Fruit fly (Drosophila melanogaster) whole organism, adult: ENCODE results near the gene Hakai.

ENCODE experiments used
- CG11617 ChIP-seq: fragments of 200-800 bp; sonication (Bioruptor generic); optimal IDR thresholded peaks from 2 replicates; lab custom pipeline; 2017; ENCODE audit warnings: mild to moderate bottlenecking, missing biosample characterization, missing genetic modification reagents, missing genetic modification characterization
- CG12768 ChIP-seq: fragments of 200-800 bp; sonication (Bioruptor generic); optimal IDR thresholded peaks from 2 replicates; lab custom pipeline; 2017; ENCODE audit warnings: missing biosample characterization, missing genetic modification characterization, mild to moderate bottlenecking, moderate library complexity, missing genetic modification reagents
- CG14711 ChIP-seq: fragments of 200-800 bp; sonication (Bioruptor generic); optimal IDR thresholded peaks from 2 replicates; lab custom pipeline; 2018; ENCODE audit warnings: missing biosample characterization, mild to moderate bottlenecking, missing genetic modification characterization, moderate library complexity
- CG1620 ChIP-seq: fragments of 200-800 bp; sonication (Bioruptor generic); optimal IDR thresholded peaks from 2 replicates; lab custom pipeline; 2016; ENCODE audit warnings: missing biosample characterization, missing genetic modification characterization
- CG33017 ChIP-seq: fragments of 200-800 bp; sonication (Bioruptor generic); optimal IDR thresholded peaks from 2 replicates; lab custom pipeline; 2018; ENCODE audit warnings: missing biosample characterization, mild to moderate bottlenecking, missing genetic modification characterization, moderate library complexity
- CG5204 ChIP-seq: fragments of 200-800 bp; sonication (Bioruptor generic); optimal IDR thresholded peaks from 2 replicates; lab custom pipeline; 2016; ENCODE audit warnings: missing biosample characterization, missing genetic modification characterization
- CG7045 ChIP-seq: fragments of 200-800 bp; sonication (Bioruptor generic); optimal IDR thresholded peaks from 2 replicates; lab custom pipeline; 2017; ENCODE audit warnings: missing biosample characterization, mild to moderate bottlenecking, missing genetic modification characterization
- CG7101 ChIP-seq: fragments of 200-800 bp; sonication (Bioruptor generic); optimal IDR thresholded peaks from 2 replicates; lab custom pipeline; 2018; ENCODE audit warnings: missing biosample characterization, mild to moderate bottlenecking, missing genetic modification characterization, moderate library complexity
- Clk ChIP-seq: fragments of 200-800 bp; sonication (Bioruptor generic); optimal IDR thresholded peaks from 2 replicates; lab custom pipeline; 2017; ENCODE audit warnings: missing biosample characterization, missing genetic modification characterization
- Crg-1 ChIP-seq: fragments of 200-800 bp; sonication (Bioruptor generic); optimal IDR thresholded peaks from 2 replicates; lab custom pipeline; 2016; ENCODE audit warnings: missing biosample characterization, missing genetic modification characterization
- Hr96 ChIP-seq: fragments of 200-800 bp; sonication (Bioruptor generic); optimal IDR thresholded peaks from 2 replicates; lab custom pipeline; 2016; ENCODE audit warnings: missing biosample characterization, missing genetic modification characterization
- Mnt ChIP-seq: fragments of 200-800 bp; sonication (Bioruptor generic); optimal IDR thresholded peaks from 2 replicates; lab custom pipeline; 2016; ENCODE audit warnings: missing biosample characterization, mild to moderate bottlenecking, missing genetic modification characterization
- bab1 ChIP-seq: fragments of 200-800 bp; sonication (Bioruptor generic); optimal IDR thresholded peaks from 3 replicates; lab custom pipeline; 2019; ENCODE audit warnings: missing biosample characterization, mild to moderate bottlenecking, missing genetic modification characterization, moderate library complexity
- cic ChIP-seq: fragments of 200-800 bp; sonication (Bioruptor generic); optimal IDR thresholded peaks from 2 replicates; lab custom pipeline; 2017; ENCODE audit warnings: missing biosample characterization, mild to moderate bottlenecking, missing genetic modification characterization, moderate library complexity
- cnc ChIP-seq, 2 experiments: fragments of >200 bp; optimal IDR thresholded peaks; 2 replicates each; lab custom pipeline; 2017
- kay ChIP-seq: fragments of 200-800 bp; sonication (Bioruptor generic); peaks from one replicate; lab custom pipeline; 2016; ENCODE audit warnings: missing biosample characterization, missing genetic modification characterization, borderline replicate concordance
- ovo ChIP-seq: fragments of 200-800 bp; sonication (Bioruptor generic); optimal IDR thresholded peaks from 2 replicates; lab custom pipeline; 2016; ENCODE audit warnings: missing biosample characterization, missing genetic modification characterization
- pad ChIP-seq: fragments of 200-800 bp; sonication (Bioruptor generic); optimal IDR thresholded peaks from 3 replicates; lab custom pipeline; 2017; ENCODE audit warnings: missing biosample characterization, missing genetic modification characterization, mild to moderate bottlenecking, moderate library complexity, missing genetic modification reagents
- tj ChIP-seq: fragments of 200-800 bp; sonication (Bioruptor generic); optimal IDR thresholded peaks from 3 replicates; lab custom pipeline; 2017; ENCODE audit warnings: missing biosample characterization, mild to moderate bottlenecking, missing genetic modification characterization, moderate library complexity
- toe ChIP-seq: fragments of 200-800 bp; sonication (Bioruptor generic); optimal IDR thresholded peaks from 2 replicates; lab custom pipeline; 2016; ENCODE audit warnings: missing biosample characterization, missing genetic modification characterization

Gene Hakai

DNA sequence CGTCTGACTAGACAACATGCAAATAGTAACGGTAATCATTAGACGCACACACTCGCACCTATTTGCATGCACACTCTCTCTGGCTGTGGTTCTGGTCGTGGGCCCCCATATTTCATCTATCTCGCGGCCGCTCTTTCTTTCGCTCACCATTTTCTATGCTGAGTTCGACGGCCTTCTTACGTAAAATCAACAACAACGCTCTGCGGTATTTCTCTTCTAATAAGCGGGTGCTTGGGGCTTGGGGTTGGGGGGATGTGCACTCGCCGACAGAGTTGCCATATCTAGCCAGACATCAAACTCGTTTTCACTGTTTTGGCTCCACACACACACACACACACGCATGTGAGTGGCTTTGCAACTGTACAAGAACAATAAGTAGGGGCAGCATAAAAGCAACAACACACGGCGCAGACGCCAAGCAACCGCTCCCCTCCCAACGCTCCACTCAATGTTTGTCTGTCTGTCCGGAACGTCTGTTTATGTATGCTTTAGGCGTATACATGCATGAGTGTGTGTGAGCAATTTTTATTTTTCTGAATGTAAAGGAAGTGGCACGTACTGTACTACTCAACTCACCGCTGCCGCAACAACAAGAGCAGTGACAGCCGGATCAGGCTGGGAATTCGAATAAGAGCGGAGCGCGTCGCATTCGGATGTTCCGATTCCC lies 7.2 kb downstream of the Hakai start:
- TF ChIP-seq CG14711 (tag; lab: Kevin White, UChicago) (peak; percentile 57), cic (GFP tag; lab: Kevin White, UChicago) (no peak), bab1 (GFP tag; lab: Kevin White, UChicago) (no peak), pad (peak; percentile 98), CG7101 (tag; lab: Kevin White, UChicago) (no peak), CG5204 (GFP tag; lab: Kevin White, UChicago) (no peak), Crg-1 (no peak), ovo (GFP tag; lab: Kevin White, UChicago) (no peak), cnc (optimal IDR thresholded peaks at IDR 0.05; lab: Kevin White, UChicago) (no peak)

DNA sequence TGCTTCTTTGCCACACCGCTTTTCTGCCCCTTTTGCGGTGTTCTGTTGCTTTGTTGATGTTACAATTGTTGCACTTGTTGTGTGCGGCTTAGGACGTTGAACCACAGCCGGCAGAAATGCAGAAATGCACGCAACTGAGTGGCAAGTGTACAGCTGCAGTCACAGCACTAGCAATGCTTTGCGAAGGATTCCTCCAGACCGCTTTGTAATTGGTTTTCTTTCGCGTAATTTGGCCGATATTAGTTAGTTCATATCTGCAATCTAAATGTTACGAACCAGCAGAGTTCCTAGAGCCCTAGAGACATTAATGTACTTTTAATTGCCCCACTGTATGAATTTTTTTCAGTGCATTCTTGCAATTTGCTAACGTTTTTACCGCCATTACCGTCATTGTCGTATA lies 7.9 kb downstream of the Hakai start:
- TF ChIP-seq CG5204 (GFP tag; lab: Kevin White, UChicago) (no peak), Mnt (GFP tag; lab: Kevin White, UChicago) (no peak), CG1620 (GFP tag; lab: Kevin White, UChicago) (no peak), tj (no peak), CG7101 (tag; lab: Kevin White, UChicago) (no peak), cnc (optimal IDR thresholded peaks at IDR 0.05; lab: Kevin White, UChicago) (no peak), bab1 (GFP tag; lab: Kevin White, UChicago) (no peak), Clk (no peak), toe (no peak), CG33017 (tag; lab: Kevin White, UChicago) (no peak), CG12768 (GFP tag; lab: Kevin White, UChicago) (no peak), CG7045 (GFP tag; lab: Kevin White, UChicago) (no peak), CG14711 (tag; lab: Kevin White, UChicago) (no peak), ovo (GFP tag; lab: Kevin White, UChicago) (no peak), cic (GFP tag; lab: Kevin White, UChicago) (no peak)

DNA sequence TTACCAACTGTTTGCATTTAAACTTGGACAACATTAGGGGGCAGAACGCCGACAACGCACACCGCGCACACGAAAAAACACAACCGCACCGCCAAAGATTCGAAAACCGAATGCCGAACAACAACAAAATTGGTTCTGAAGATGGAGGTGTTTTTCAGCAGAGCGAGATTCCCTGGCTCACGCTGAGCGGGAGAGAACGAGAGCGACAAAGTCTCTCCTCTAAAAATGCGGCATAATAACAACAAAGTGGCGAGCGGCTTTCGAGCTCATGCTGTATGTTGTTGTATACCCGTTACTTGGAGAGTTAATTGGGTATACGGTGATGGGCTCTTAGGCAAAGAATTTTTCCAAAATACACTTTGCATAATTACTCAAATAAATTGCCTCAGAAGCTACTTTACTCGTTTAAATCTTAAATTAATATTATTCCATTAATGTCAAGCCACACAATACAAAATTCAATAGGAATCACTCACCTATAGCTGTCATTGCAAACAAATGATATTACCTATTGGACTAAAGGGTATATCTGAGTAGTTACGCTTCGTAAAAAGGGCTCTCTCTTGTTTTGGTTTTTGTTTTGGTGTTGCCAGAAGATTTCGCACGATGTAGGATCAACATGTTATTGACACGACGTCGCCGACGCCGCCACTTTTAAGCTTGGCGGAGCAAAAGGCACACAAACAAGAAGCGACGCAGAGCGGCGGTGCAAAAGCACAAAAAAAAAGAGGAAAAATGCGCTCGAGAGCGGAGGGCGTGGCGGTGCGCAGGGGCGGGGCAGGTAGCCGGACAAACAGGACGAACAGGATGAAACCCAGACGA lies 9.6 kb downstream of the Hakai start:
- no peak for TF ChIP-seq Hr96 (GFP tag; lab: Kevin White, UChicago)
- TF ChIP-seq kay (GFP tag; lab: Kevin White, UChicago) = no peak
- no peak for TF ChIP-seq cnc (optimal IDR thresholded peaks at IDR 0.05; lab: Kevin White, UChicago)
- no peak for TF ChIP-seq toe
- peak; percentile 32 for TF ChIP-seq CG14711 (tag; lab: Kevin White, UChicago)
- no peak for TF ChIP-seq CG5204 (GFP tag; lab: Kevin White, UChicago)
- TF ChIP-seq CG7045 (GFP tag; lab: Kevin White, UChicago) = no peak
- peak; percentile 42 for TF ChIP-seq CG7101 (tag; lab: Kevin White, UChicago)
- TF ChIP-seq CG33017 (tag; lab: Kevin White, UChicago) = no peak
- TF ChIP-seq CG1620 (GFP tag; lab: Kevin White, UChicago) = no peak
- TF ChIP-seq Clk = no peak
- no peak for TF ChIP-seq Crg-1
- no peak for TF ChIP-seq CG11617
- TF ChIP-seq CG12768 (GFP tag; lab: Kevin White, UChicago) = no peak
- peak; percentile 52 for TF ChIP-seq bab1 (GFP tag; lab: Kevin White, UChicago)
- TF ChIP-seq pad = peak; percentile 16
- TF ChIP-seq ovo (GFP tag; lab: Kevin White, UChicago) = peak; percentile 70

DNA sequence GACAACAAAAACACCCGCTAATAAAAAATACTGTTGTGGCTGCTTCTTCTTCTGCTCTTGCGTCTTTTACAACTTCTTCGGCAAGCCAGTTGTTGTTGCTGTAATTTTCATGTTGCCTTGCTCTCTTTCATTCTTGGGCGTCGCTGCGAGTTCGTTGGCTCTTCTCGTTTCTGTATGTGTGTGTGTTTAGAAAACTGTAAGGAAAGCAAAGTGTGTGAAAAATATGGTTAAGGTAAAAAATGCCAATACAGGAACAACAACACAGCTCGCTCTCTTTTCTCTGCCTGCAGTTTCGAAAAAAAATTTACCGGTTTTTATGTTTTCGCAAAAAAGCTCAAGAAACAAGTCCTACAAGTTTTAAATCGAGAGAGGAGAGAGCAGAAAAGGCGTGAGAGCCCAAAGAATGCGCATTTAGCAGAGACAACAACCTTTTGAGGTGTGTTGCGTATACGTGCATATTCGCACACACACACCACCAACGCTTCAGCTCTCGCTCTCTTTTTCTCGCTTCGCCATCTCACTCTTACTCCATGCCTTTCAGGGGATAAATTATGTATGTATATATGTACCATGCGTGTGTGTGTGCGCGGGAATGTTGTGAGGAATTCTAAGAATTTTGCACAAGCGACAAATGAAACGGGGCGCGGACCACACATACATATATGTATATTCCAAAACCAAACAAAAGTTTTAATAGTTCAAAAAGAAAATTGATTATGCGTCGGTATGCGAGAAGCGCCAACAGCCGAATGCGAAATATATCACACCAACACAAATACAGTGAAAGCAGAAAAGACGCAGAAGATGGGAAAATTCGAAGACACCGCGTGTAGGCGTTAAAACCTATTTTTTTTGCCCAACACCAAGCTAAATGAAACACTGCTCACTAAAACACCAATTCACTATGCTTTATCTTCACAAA lies 10.4 kb downstream of the Hakai start:
- TF ChIP-seq CG14711 (tag; lab: Kevin White, UChicago) (no peak), ovo (GFP tag; lab: Kevin White, UChicago) (peak; percentile 18), tj (peak; percentile 5), Clk (no peak), pad (peak; percentile 85), Hr96 (GFP tag; lab: Kevin White, UChicago) (no peak), CG12768 (GFP tag; lab: Kevin White, UChicago) (no peak), cic (GFP tag; lab: Kevin White, UChicago) (peak; percentile 31), CG1620 (GFP tag; lab: Kevin White, UChicago) (no peak), CG7101 (tag; lab: Kevin White, UChicago) (no peak), CG11617 (no peak)

DNA sequence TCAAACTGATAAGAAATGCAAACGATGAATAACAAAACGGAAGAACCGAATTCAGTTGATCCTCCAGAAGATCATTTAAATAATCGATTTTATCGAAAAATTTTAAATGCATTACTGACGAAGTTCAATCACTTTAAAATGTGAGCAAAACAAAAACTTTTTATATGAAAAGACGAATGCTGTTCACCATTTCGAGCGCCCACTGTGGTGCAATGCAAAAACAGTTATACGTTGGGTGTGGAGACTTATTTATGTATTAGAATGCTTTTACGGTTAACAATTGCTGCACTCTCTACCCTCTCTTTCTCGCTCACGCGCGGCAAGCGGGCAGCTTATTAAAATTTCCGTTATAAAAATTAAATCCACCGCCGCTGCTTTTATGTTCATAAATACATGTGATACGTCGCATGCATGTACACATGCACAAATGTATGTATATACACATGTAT lies 11.4 kb downstream of the Hakai start:
- peak; percentile 31 for TF ChIP-seq CG7045 (GFP tag; lab: Kevin White, UChicago)
- TF ChIP-seq kay (GFP tag; lab: Kevin White, UChicago) = no peak
- TF ChIP-seq ovo (GFP tag; lab: Kevin White, UChicago) = peak; percentile 96
- TF ChIP-seq CG7101 (tag; lab: Kevin White, UChicago) = peak; percentile 24
- peak; percentile 24 for TF ChIP-seq CG14711 (tag; lab: Kevin White, UChicago)
- TF ChIP-seq bab1 (GFP tag; lab: Kevin White, UChicago) = peak; percentile 10
- TF ChIP-seq Crg-1 = no peak
- no peak for TF ChIP-seq CG5204 (GFP tag; lab: Kevin White, UChicago)
- peak; percentile 2 for TF ChIP-seq Mnt (GFP tag; lab: Kevin White, UChicago)
- peak; percentile 81 for TF ChIP-seq pad
- no peak for TF ChIP-seq CG33017 (tag; lab: Kevin White, UChicago)
